Fruit fly (Drosophila melanogaster) S2 (cell line): Measurements from ENCODE around the gene dl.

Source experiments
- CG8478 ChIP-seq: fragments of >200 bp; optimal IDR thresholded peaks from 2 replicates; lab custom pipeline; 2018
- CTCF ChIP-seq, 2 experiments: fragments of >200 bp; optimal IDR thresholded peaks; 2 replicates each; lab custom pipeline; 2018

The dl gene

DNA sequence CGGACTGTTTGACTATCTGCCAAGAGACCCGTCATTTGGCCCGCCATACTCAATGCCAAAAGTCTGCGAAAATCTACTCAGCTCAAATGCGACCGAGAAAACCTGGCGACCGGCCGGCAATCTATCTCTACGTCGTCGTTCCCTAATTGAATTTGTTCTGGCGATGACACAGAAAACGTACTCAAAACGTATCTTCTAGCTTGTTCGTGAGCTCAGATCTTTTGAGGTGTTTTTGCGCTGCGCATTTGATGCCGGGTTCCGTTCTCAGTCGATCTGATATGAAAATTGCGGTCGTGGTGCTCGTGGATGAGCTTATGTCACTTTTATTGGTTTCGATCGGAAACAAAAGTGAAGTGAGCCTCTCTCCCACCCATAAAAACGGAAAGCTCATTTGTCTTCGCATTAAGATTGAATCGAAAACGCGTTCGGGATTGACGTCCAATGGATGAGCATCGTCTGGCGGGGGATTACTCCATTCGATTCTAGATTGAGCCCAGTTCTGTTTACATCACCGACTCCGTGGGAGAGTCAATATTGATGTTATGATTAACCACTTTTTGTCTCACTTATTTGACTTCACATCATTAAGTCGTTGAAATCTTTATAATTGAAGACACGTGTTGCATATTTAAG is 62.3 kb downstream of the dl start:
- TF ChIP-seq CTCF (optimal IDR thresholded peaks at IDR 0.05; lab: Kevin White, UChicago) (no peak), CG8478 (lab: Kevin White, UChicago) (no peak)
